Fruit fly (Drosophila melanogaster) whole organism, embryonic: Measurements from ENCODE around the gene Ekar.

Experiments
- Aef1 ChIP-seq: fragments of 200-800 bp; sonication (Bioruptor generic); IDR thresholded peaks from 3 replicates; pipeline ENCODE4 v1.3.6; 2022; ENCODE audit warnings: missing biosample characterization, missing genetic modification characterization
- B-H2 ChIP-seq: fragments of 200-800 bp; sonication (Bioruptor generic); optimal IDR thresholded peaks from 2 replicates; lab custom pipeline; 2018; ENCODE audit warnings: missing biosample characterization, mild to moderate bottlenecking, missing genetic modification characterization
- BEAF-32 ChIP-seq: fragments of 200-800 bp; sonication (Bioruptor generic); optimal IDR thresholded peaks from 3 replicates; lab custom pipeline; 2017; ENCODE audit warnings: missing biosample characterization, missing genetic modification characterization, mild to moderate bottlenecking, moderate library complexity, missing genetic modification reagents
- CG10209 ChIP-seq: fragments of 200-800 bp; sonication (Bioruptor generic); optimal IDR thresholded peaks from 3 replicates; lab custom pipeline; 2017; ENCODE audit warnings: missing biosample characterization, mild to moderate bottlenecking, missing genetic modification characterization, missing genetic modification reagents
- CG10565 ChIP-seq: fragments of 200-800 bp; sonication (Bioruptor generic); optimal IDR thresholded peaks from 3 replicates; lab custom pipeline; 2016; ENCODE audit warnings: missing biosample characterization, mild to moderate bottlenecking, missing genetic modification characterization
- CG11093 ChIP-seq: fragments of 200-800 bp; sonication (Bioruptor generic); IDR thresholded peaks from 3 replicates; pipeline ENCODE4 v1.3.6; 2022; ENCODE audit warnings: missing biosample characterization, missing genetic modification characterization
- CG15514 ChIP-seq: fragments of 200-800 bp; sonication (Bioruptor generic); optimal IDR thresholded peaks from 3 replicates; lab custom pipeline; 2017; ENCODE audit warnings: missing biosample characterization, missing genetic modification characterization, mild to moderate bottlenecking, moderate library complexity, missing genetic modification reagents
- CG16815 ChIP-seq: fragments of 200-800 bp; sonication (Bioruptor generic); optimal IDR thresholded peaks from 3 replicates; lab custom pipeline; 2017; ENCODE audit warnings: missing biosample characterization, mild to moderate bottlenecking, missing genetic modification characterization
- CG17359 ChIP-seq: fragments of 200-800 bp; sonication (Bioruptor generic); optimal IDR thresholded peaks from 3 replicates; lab custom pipeline; 2018; ENCODE audit warnings: missing biosample characterization, mild to moderate bottlenecking, missing genetic modification characterization, moderate library complexity
- CG2199 ChIP-seq: fragments of 200-800 bp; sonication (Bioruptor generic); IDR thresholded peaks from 3 replicates; pipeline ENCODE4 v1.3.6; 2022; ENCODE audit warnings: missing biosample characterization, missing genetic modification characterization
- CG31365 ChIP-seq: fragments of 200-800 bp; sonication (Bioruptor generic); optimal IDR thresholded peaks from 2 replicates; lab custom pipeline; 2018; ENCODE audit warnings: missing biosample characterization, mild to moderate bottlenecking, missing genetic modification characterization
- CG32767 ChIP-seq: fragments of 200-800 bp; sonication (Bioruptor generic); IDR thresholded peaks from 2 replicates; pipeline ENCODE4 v1.3.6; 2022; ENCODE audit warnings: missing biosample characterization, missing genetic modification characterization
- CG4328 ChIP-seq: fragments of 200-800 bp; sonication (Bioruptor generic); optimal IDR thresholded peaks from 3 replicates; lab custom pipeline; 2017; ENCODE audit warnings: missing biosample characterization, missing genetic modification reagents, missing genetic modification characterization
- CG4360 ChIP-seq: fragments of 200-800 bp; sonication (Bioruptor generic); IDR thresholded peaks from 2 replicates; pipeline ENCODE4 v1.3.6; 2022; ENCODE audit warnings: missing biosample characterization, missing genetic modification characterization
- CG4617 ChIP-seq: fragments of 200-800 bp; sonication (Bioruptor generic); optimal IDR thresholded peaks from 3 replicates; lab custom pipeline; 2016; ENCODE audit warnings: missing biosample characterization, missing genetic modification characterization, borderline replicate concordance
- CG6654 ChIP-seq: fragments of 200-800 bp; sonication (Bioruptor generic); optimal IDR thresholded peaks from 2 replicates; lab custom pipeline; 2017; ENCODE audit warnings: missing biosample characterization, mild to moderate bottlenecking, missing genetic modification characterization
- CG6689 ChIP-seq: fragments of 200-800 bp; sonication (Bioruptor generic); IDR thresholded peaks from 2 replicates; pipeline ENCODE4 v1.3.6; 2022; ENCODE audit warnings: missing biosample characterization, missing genetic modification characterization
- CG6854 ChIP-seq: fragments of 200-800 bp; sonication (Bioruptor generic); optimal IDR thresholded peaks from 3 replicates; lab custom pipeline; 2017; ENCODE audit warnings: missing biosample characterization, mild to moderate bottlenecking, missing genetic modification characterization
- CG7271 ChIP-seq: fragments of 200-800 bp; sonication (Bioruptor generic); optimal IDR thresholded peaks from 2 replicates; lab custom pipeline; 2018; ENCODE audit warnings: missing biosample characterization, mild to moderate bottlenecking, missing genetic modification characterization, moderate library complexity
- CG9609 ChIP-seq: fragments of 200-800 bp; sonication (Bioruptor generic); optimal IDR thresholded peaks from 3 replicates; lab custom pipeline; 2016; ENCODE audit warnings: missing biosample characterization, missing genetic modification characterization
- Doc2 ChIP-seq: fragments of 200-800 bp; sonication (Bioruptor generic); IDR thresholded peaks from 2 replicates; pipeline ENCODE4 v1.3.6; 2022; ENCODE audit warnings: missing biosample characterization, missing genetic modification characterization
- Fer1 ChIP-seq: fragments of 200-800 bp; sonication (Bioruptor generic); optimal IDR thresholded peaks from 2 replicates; lab custom pipeline; 2017; ENCODE audit warnings: missing biosample characterization, mild to moderate bottlenecking, missing genetic modification characterization
- HmgD ChIP-seq: fragments of 200-800 bp; sonication (Bioruptor generic); optimal IDR thresholded peaks from 3 replicates; lab custom pipeline; 2016; ENCODE audit warnings: missing biosample characterization, missing genetic modification characterization
- Hr51 ChIP-seq, 2 experiments: fragments of 200-800 bp; sonication (Bioruptor generic); optimal IDR thresholded peaks; 2 replicates in 1 of 2; 3 replicates in 1 of 2; lab custom pipeline; 2016 to 2018; ENCODE audit warnings: missing biosample characterization in 2 of 2, missing genetic modification characterization in 2 of 2, mild to moderate bottlenecking in 1 of 2, moderate library complexity in 1 of 2
- Hr78 ChIP-seq, 2 experiments: fragments of 200-800 bp in 1 of 2; fragments of >200 bp in 1 of 2; sonication (Bioruptor generic) in 1 of 2; optimal IDR thresholded peaks; 2 replicates each; lab custom pipeline; 2017 to 2019; ENCODE audit warnings: missing biosample characterization in 2 of 2, missing genetic modification characterization in 2 of 2, mild to moderate bottlenecking in 1 of 2, moderate library complexity in 1 of 2
- Hsf ChIP-seq: fragments of 200-800 bp; sonication (Bioruptor generic); optimal IDR thresholded peaks from 3 replicates; lab custom pipeline; 2016; ENCODE audit warnings: missing biosample characterization, missing genetic modification characterization
- Lhr ChIP-seq: fragments of 200-800 bp; sonication (Bioruptor generic); optimal IDR thresholded peaks from 3 replicates; lab custom pipeline; 2017; ENCODE audit warnings: mild to moderate bottlenecking, missing biosample characterization, missing genetic modification reagents, missing genetic modification characterization
- MBD-R2 ChIP-seq: fragments of 200-800 bp; sonication (Bioruptor generic); IDR thresholded peaks from 2 replicates; pipeline ENCODE4 v1.3.6; 2022; ENCODE audit warnings: missing biosample characterization, missing genetic modification characterization
- Mad ChIP-seq: fragments of 200-800 bp; sonication (Bioruptor generic); optimal IDR thresholded peaks from 2 replicates; lab custom pipeline; 2016; ENCODE audit warnings: missing biosample characterization, missing genetic modification characterization
- Side ChIP-seq: fragments of 200-800 bp; sonication (Bioruptor generic); optimal IDR thresholded peaks from 2 replicates; lab custom pipeline; 2016; ENCODE audit warnings: missing biosample characterization, missing genetic modification characterization
- Spps ChIP-seq: fragments of 200-800 bp; sonication (Bioruptor generic); optimal IDR thresholded peaks from 2 replicates; lab custom pipeline; 2018; ENCODE audit warnings: missing biosample characterization, mild to moderate bottlenecking, missing genetic modification characterization
- Tbp ChIP-seq: fragments of >200 bp; optimal IDR thresholded peaks from 2 replicates; lab custom pipeline; 2018; ENCODE audit warnings: missing biosample characterization, missing genetic modification characterization
- az2 ChIP-seq: fragments of 200-800 bp; sonication (Bioruptor generic); optimal IDR thresholded peaks from 3 replicates; lab custom pipeline; 2016; ENCODE audit warnings: missing biosample characterization, missing genetic modification characterization
- cg ChIP-seq: fragments of 200-800 bp; sonication (Bioruptor generic); optimal IDR thresholded peaks from 3 replicates; lab custom pipeline; 2019; ENCODE audit warnings: missing biosample characterization, mild to moderate bottlenecking, missing genetic modification characterization, moderate library complexity
- emc ChIP-seq: fragments of 200-800 bp; sonication (Bioruptor generic); optimal IDR thresholded peaks from 2 replicates; lab custom pipeline; 2016; ENCODE audit warnings: missing biosample characterization, missing genetic modification characterization
- ems ChIP-seq: fragments of 200-800 bp; sonication (Bioruptor generic); optimal IDR thresholded peaks from 3 replicates; lab custom pipeline; 2016; ENCODE audit warnings: missing biosample characterization, missing genetic modification characterization
- hb ChIP-seq: fragments of 200-800 bp; sonication (Bioruptor generic); IDR thresholded peaks from 3 replicates; pipeline ENCODE4 v1.3.6; 2022; ENCODE audit warnings: missing biosample characterization, missing genetic modification characterization; ENCODE audit not compliant: partially characterized antibody
- luna ChIP-seq: fragments of 200-800 bp; sonication (Bioruptor generic); optimal IDR thresholded peaks from 2 replicates; lab custom pipeline; 2016; ENCODE audit warnings: missing biosample characterization, missing genetic modification characterization
- nerfin-1 ChIP-seq: fragments of 200-800 bp; sonication (Bioruptor generic); optimal IDR thresholded peaks from 3 replicates; lab custom pipeline; 2019; ENCODE audit warnings: missing biosample characterization, mild to moderate bottlenecking, missing genetic modification characterization, moderate library complexity
- slbo ChIP-seq: fragments of 200-800 bp; sonication (Bioruptor generic); IDR thresholded peaks from 2 replicates; pipeline ENCODE4 v1.3.6; 2022; ENCODE audit warnings: missing biosample characterization, missing genetic modification characterization
- stc ChIP-seq: fragments of 200-800 bp; sonication (Bioruptor generic); IDR thresholded peaks from 2 replicates; pipeline ENCODE4 v1.3.6; 2022; ENCODE audit warnings: missing biosample characterization, missing genetic modification characterization
- toy ChIP-seq: fragments of 200-800 bp; sonication (Bioruptor generic); IDR thresholded peaks from 2 replicates; pipeline ENCODE4 v1.3.6; 2022; ENCODE audit warnings: missing biosample characterization, missing genetic modification characterization
- trem ChIP-seq: fragments of 200-800 bp; optimal IDR thresholded peaks from 3 replicates; lab custom pipeline; 2019; ENCODE audit warnings: missing biosample characterization, mild to moderate bottlenecking, missing genetic modification characterization, moderate library complexity
- unc-4 ChIP-seq: fragments of 200-800 bp; sonication (Bioruptor generic); IDR thresholded peaks from 2 replicates; pipeline ENCODE4 v1.3.6; 2022; ENCODE audit warnings: missing biosample characterization, missing genetic modification characterization; ENCODE audit not compliant: partially characterized antibody
- usp ChIP-seq: fragments of >200 bp; optimal IDR thresholded peaks from 2 replicates; lab custom pipeline; 2017; ENCODE audit warnings: missing biosample characterization, missing genetic modification characterization
- vfl ChIP-seq: fragments of 200-800 bp; sonication (Bioruptor generic); optimal IDR thresholded peaks from 2 replicates; lab custom pipeline; 2016; ENCODE audit warnings: missing biosample characterization, missing genetic modification characterization
- vvl ChIP-seq: fragments of 200-800 bp; sonication (Bioruptor generic); IDR thresholded peaks from 2 replicates; pipeline ENCODE4 v1.3.6; 2022; ENCODE audit warnings: missing biosample characterization, missing genetic modification characterization

The Ekar gene

dm6 chr4:659884-660846 lies 13.8 kb upstream of the Ekar start, which contains the start of gene gw (continued):
- no peak for TF ChIP-seq Hr78 (GFP tag; optimal IDR thresholded peaks at IDR 0.05; lab: Kevin White, UChicago)
- peak; percentile 89 for TF ChIP-seq B-H2 (GFP tag; lab: Kevin White, UChicago)
- TF ChIP-seq Mad = peak; percentile 82
- no peak for TF ChIP-seq Doc2 (GFP tag; lab: Robert Waterston, UW)
- peak; percentile 15 for TF ChIP-seq luna (GFP tag; lab: Kevin White, UChicago)
- peak; percentile 84 for TF ChIP-seq CG2199 (GFP tag; lab: Robert Waterston, UW)
- TF ChIP-seq az2 (GFP tag; lab: Kevin White, UChicago) = peak; percentile 73
- peak; percentile 80 for TF ChIP-seq Fer1 (GFP tag; lab: Kevin White, UChicago)
- no peak for TF ChIP-seq toy (GFP tag; lab: Robert Waterston, UW)
- peak; percentile 55 for TF ChIP-seq Side (GFP tag; lab: Kevin White, UChicago)
- TF ChIP-seq ems (GFP tag; lab: Kevin White, UChicago) = peak; percentile 62
- TF ChIP-seq emc (GFP tag; lab: Kevin White, UChicago) = peak; percentile 62
- TF ChIP-seq Tbp (GFP tag; lab: Kevin White, UChicago) = no peak
- TF ChIP-seq CG6654 (GFP tag; lab: Kevin White, UChicago) = peak; percentile 50
- no peak for TF ChIP-seq usp
- TF ChIP-seq Aef1 (GFP tag; lab: Robert Waterston, UW) = 0 out of 3 replicates have a peak, but pooled peaks have one; percentile 51
- peak; percentile 1 for TF ChIP-seq HmgD (GFP tag; lab: Kevin White, UChicago)
- TF ChIP-seq CG4617 (GFP tag; lab: Kevin White, UChicago) = peak; percentile 75
- TF ChIP-seq cg (GFP tag; lab: Kevin White, UChicago) = peak; percentile 71
- peak; percentile 65 for TF ChIP-seq CG10565 (GFP tag; lab: Kevin White, UChicago)
- TF ChIP-seq trem = peak; percentile 82
- TF ChIP-seq CG16815 (GFP tag; lab: Kevin White, UChicago) = peak; percentile 38
- peak; percentile 65 for TF ChIP-seq vfl (GFP tag; lab: Kevin White, UChicago)
- TF ChIP-seq CG6854 = peak; percentile 66
- TF ChIP-seq CG15514 (GFP tag; lab: Kevin White, UChicago) = no peak
- peak; percentile 85 for TF ChIP-seq CG17359
- TF ChIP-seq BEAF-32 (GFP tag; lab: Kevin White, UChicago) = peak; percentile 85
- TF ChIP-seq CG7271 (tag; lab: Kevin White, UChicago) = peak; percentile 67
- TF ChIP-seq CG4328 (GFP tag; lab: Kevin White, UChicago) = peak; percentile 87
- TF ChIP-seq hb (GFP tag; lab: Robert Waterston, UW) = peak; percentile 53; the same call in 1 of the 3 replicates
- peak; percentile 63 for TF ChIP-seq unc-4 (GFP tag; lab: Robert Waterston, UW)
- no peak for TF ChIP-seq CG31365 (tag; lab: Kevin White, UChicago)
- TF ChIP-seq CG9609 (GFP tag; lab: Kevin White, UChicago) = peak; percentile 47
- no peak for TF ChIP-seq slbo (GFP tag; lab: Robert Waterston, UW)
- TF ChIP-seq stc (GFP tag; lab: Robert Waterston, UW) = peak; percentile 80; the same call in 1 of the 2 replicates
- peak; percentile 77 for TF ChIP-seq CG32767
- TF ChIP-seq Hr51 (GFP tag; optimal IDR thresholded peaks at IDR 0.05; lab: Kevin White, UChicago) = peak in 1 of 2 experiments; percentile 71
- peak; percentile 80; the same call in 1 of the 2 replicates for TF ChIP-seq CG6689 (GFP tag; lab: Robert Waterston, UW)
- peak; percentile 75 for TF ChIP-seq CG10209 (GFP tag; lab: Kevin White, UChicago)
- TF ChIP-seq nerfin-1 (tag; lab: Kevin White, UChicago) = peak; percentile 64
- no peak for TF ChIP-seq CG4360 (GFP tag; lab: Robert Waterston, UW)
- peak; percentile 82 for TF ChIP-seq vvl
- TF ChIP-seq CG11093 = no peak; the same call in 2 of the 3 replicates
- TF ChIP-seq Lhr (GFP tag; lab: Kevin White, UChicago) = peak; percentile 38
- peak; percentile 86 for TF ChIP-seq Hsf (GFP tag; lab: Kevin White, UChicago)
- TF ChIP-seq Spps = peak; percentile 16
- peak; percentile 18 for TF ChIP-seq MBD-R2
